Fruit fly (Drosophila melanogaster): Measurements from ENCODE around the gene Tbc1d15-17.

Gene Tbc1d15-17

dm6 chr2L:203529-204127 is 3.4 kb upstream of the Tbc1d15-17 start, which contains the start of gene mRpL10 (continued):
- peak; percentile 77 for TF ChIP-seq mld (GFP tag; IDR thresholded peaks at IDR 0.05; ENCODE audit: partially characterized antibody)
- peak; percentile 8 for TF ChIP-seq tin (GFP tag; optimal IDR thresholded peaks at IDR 0.05)
- TF ChIP-seq Fer1 (GFP tag; optimal IDR thresholded peaks at IDR 0.05): peak; percentile 43
- TF ChIP-seq her (GFP tag; optimal IDR thresholded peaks at IDR 0.05): no peak
- TF ChIP-seq jumu (GFP tag; optimal IDR thresholded peaks at IDR 0.05): no peak
- peak; percentile 95 for TF ChIP-seq CG34224 (GFP tag; IDR thresholded peaks at IDR 0.05; ENCODE audit: partially characterized antibody)
- TF ChIP-seq CG17385 (GFP tag; optimal IDR thresholded peaks at IDR 0.05): peak; percentile 26
- no peak for TF ChIP-seq CG5245 (GFP tag; optimal IDR thresholded peaks at IDR 0.05)
- peak; percentile 20 for TF ChIP-seq mam (GFP tag; optimal IDR thresholded peaks at IDR 0.05)
- peak; percentile 27 for TF ChIP-seq Dp (GFP tag; optimal IDR thresholded peaks at IDR 0.05)
- TF ChIP-seq CG14860 (GFP tag; IDR thresholded peaks at IDR 0.05; ENCODE audit: partially characterized antibody): peak; percentile 87
- TF ChIP-seq tna (GFP tag; IDR thresholded peaks at IDR 0.05; ENCODE audit: partially characterized antibody): peak; percentile 62
- peak; percentile 4 for TF ChIP-seq CG7987 (GFP tag; optimal IDR thresholded peaks at IDR 0.05)
- TF ChIP-seq Max (GFP tag; optimal IDR thresholded peaks at IDR 0.05): peak; percentile 78
- no peak for TF ChIP-seq wor (GFP tag; IDR thresholded peaks at IDR 0.05)
- no peak for TF ChIP-seq zfh1 (GFP tag; IDR thresholded peaks at IDR 0.05)
- no peak for TF ChIP-seq oc (tag; optimal IDR thresholded peaks at IDR 0.05)
- TF ChIP-seq trem (tag; optimal IDR thresholded peaks at IDR 0.05): peak; percentile 72
- TF ChIP-seq H2.0 (GFP tag; IDR thresholded peaks at IDR 0.05): no peak
- no peak for TF ChIP-seq Hr78 (GFP tag; optimal IDR thresholded peaks at IDR 0.05)
- no peak for TF ChIP-seq usp (GFP tag; optimal IDR thresholded peaks at IDR 0.05)
- peak; percentile 81 for TF ChIP-seq stwl (tag; optimal IDR thresholded peaks at IDR 0.05)
- peak; percentile 24 for TF ChIP-seq maf-S (GFP tag; optimal IDR thresholded peaks at IDR 0.05)
- no peak for TF ChIP-seq NFAT (GFP tag; IDR thresholded peaks at IDR 0.05)
- TF ChIP-seq CG8388 (GFP tag; optimal IDR thresholded peaks at IDR 0.05): no peak
- peak; percentile 86 for TF ChIP-seq HLH4C (GFP tag; IDR thresholded peaks at IDR 0.05; ENCODE audit: partially characterized antibody)
- TF ChIP-seq CG9437 (GFP tag; optimal IDR thresholded peaks at IDR 0.05): peak; percentile 29
- peak; percentile 34 for TF ChIP-seq gfzf (GFP tag; optimal IDR thresholded peaks at IDR 0.05)
- no peak for TF ChIP-seq CG5953 (GFP tag; IDR thresholded peaks at IDR 0.05)
- TF ChIP-seq slbo (GFP tag; IDR thresholded peaks at IDR 0.05): peak; percentile 45; the same call in 1 of the 2 replicates
- TF ChIP-seq Xbp1 (GFP tag; optimal IDR thresholded peaks at IDR 0.05): peak; percentile 20
- peak; percentile 28 for TF ChIP-seq vfl (GFP tag; optimal IDR thresholded peaks at IDR 0.05)
- TF ChIP-seq Sry-δ (GFP tag; optimal IDR thresholded peaks at IDR 0.05): peak; percentile 72
- TF ChIP-seq shn (GFP tag; optimal IDR thresholded peaks at IDR 0.05): no peak

dm6 chr2L:204557-204956 is 2.4 kb upstream of the Tbc1d15-17 start:
- TF ChIP-seq Abd-B (GFP tag; optimal IDR thresholded peaks at IDR 0.05): no peak
- peak in 1 of 2 experiments; percentile 93 for TF ChIP-seq Pdp1 (GFP tag; optimal IDR thresholded peaks at IDR 0.05)
- TF ChIP-seq CG3838 (GFP tag; optimal IDR thresholded peaks at IDR 0.05): no peak
- TF ChIP-seq Med (GFP tag): no peak
- no peak for TF ChIP-seq peb (GFP tag; IDR thresholded peaks at IDR 0.05)
- TF ChIP-seq bab2 (GFP tag; optimal IDR thresholded peaks at IDR 0.05): no peak
- no peak for TF ChIP-seq CG2129 (GFP tag; IDR thresholded peaks at IDR 0.05; ENCODE audit: partially characterized antibody)
- no peak for TF ChIP-seq Taf1 (GFP tag; IDR thresholded peaks at IDR 0.05)
- peak; percentile 51 for TF ChIP-seq Ets65A (GFP tag)
